Fruit fly (Drosophila melanogaster) whole organism, embryonic: ENCODE measurements around the gene CG43085.
A peak's percentile ranks its signal among the peaks of the same experiment; 100 is the strongest.

Source experiments
- Abd-B ChIP-seq: fragments of 200-800 bp; sonication (Bioruptor generic); optimal IDR thresholded peaks from 2 replicates; lab custom pipeline; 2018; ENCODE audit warnings: missing biosample characterization, mild to moderate bottlenecking, missing genetic modification characterization, moderate library complexity
- CG10565 ChIP-seq: fragments of 200-800 bp; sonication (Bioruptor generic); optimal IDR thresholded peaks from 3 replicates; lab custom pipeline; 2016; ENCODE audit warnings: missing biosample characterization, mild to moderate bottlenecking, missing genetic modification characterization
- CG11695 ChIP-seq: fragments of 200-800 bp; sonication (Bioruptor generic); IDR thresholded peaks from 3 replicates; pipeline ENCODE4 v1.3.6; 2022; ENCODE audit warnings: missing biosample characterization, missing genetic modification characterization
- CG13287 ChIP-seq: fragments of 200-800 bp; sonication (Bioruptor generic); IDR thresholded peaks from 2 replicates; pipeline ENCODE4 v1.3.6; 2022; ENCODE audit warnings: missing biosample characterization, missing genetic modification characterization; ENCODE audit not compliant: partially characterized antibody
- CG13296 ChIP-seq: fragments of 200-800 bp; sonication (Bioruptor generic); optimal IDR thresholded peaks from 3 replicates; lab custom pipeline; 2018; ENCODE audit warnings: missing biosample characterization, mild to moderate bottlenecking, missing genetic modification characterization
- CG13424 ChIP-seq: fragments of 200-800 bp; sonication (Bioruptor generic); optimal IDR thresholded peaks from 2 replicates; lab custom pipeline; 2019; ENCODE audit warnings: missing biosample characterization, mild to moderate bottlenecking, missing genetic modification characterization, moderate library complexity
- CG13624 ChIP-seq: fragments of 200-800 bp; sonication (Bioruptor generic); optimal IDR thresholded peaks from 2 replicates; lab custom pipeline; 2016; ENCODE audit warnings: missing biosample characterization, missing genetic modification characterization
- CG14050 ChIP-seq: fragments of 200-800 bp; sonication (Bioruptor generic); IDR thresholded peaks from 3 replicates; pipeline ENCODE4 v1.3.6; 2022; ENCODE audit warnings: missing biosample characterization, missing genetic modification characterization
- CG31224 ChIP-seq: fragments of 200-800 bp; sonication (Bioruptor generic); IDR thresholded peaks from 2 replicates; pipeline ENCODE4 v1.3.6; 2022; ENCODE audit warnings: missing biosample characterization, missing genetic modification characterization
- CG4328 ChIP-seq: fragments of 200-800 bp; sonication (Bioruptor generic); optimal IDR thresholded peaks from 3 replicates; lab custom pipeline; 2017; ENCODE audit warnings: missing biosample characterization, missing genetic modification reagents, missing genetic modification characterization
- CG43689 ChIP-seq: fragments of 200-800 bp; sonication (Bioruptor generic); IDR thresholded peaks from 2 replicates; pipeline ENCODE4 v1.3.6; 2022; ENCODE audit warnings: missing biosample characterization, missing genetic modification characterization
- CG4617 ChIP-seq: fragments of 200-800 bp; sonication (Bioruptor generic); optimal IDR thresholded peaks from 3 replicates; lab custom pipeline; 2016; ENCODE audit warnings: missing biosample characterization, missing genetic modification characterization, borderline replicate concordance
- CG4820 ChIP-seq: fragments of 200-800 bp; sonication (Bioruptor generic); optimal IDR thresholded peaks from 3 replicates; lab custom pipeline; 2016; ENCODE audit warnings: missing biosample characterization, missing genetic modification characterization
- CG6254 ChIP-seq: fragments of 200-800 bp; sonication (Bioruptor generic); optimal IDR thresholded peaks from 3 replicates; lab custom pipeline; 2017; ENCODE audit warnings: mild to moderate bottlenecking, missing biosample characterization, missing genetic modification reagents, missing genetic modification characterization
- CG6765 ChIP-seq: fragments of 200-800 bp; sonication (Bioruptor generic); optimal IDR thresholded peaks from 3 replicates; lab custom pipeline; 2017; ENCODE audit warnings: missing biosample characterization, mild to moderate bottlenecking, missing genetic modification characterization
- CG6813 ChIP-seq: fragments of 200-800 bp; sonication (Bioruptor generic); optimal IDR thresholded peaks from 2 replicates; lab custom pipeline; 2017; ENCODE audit warnings: missing biosample characterization, missing genetic modification characterization, mild to moderate bottlenecking, moderate library complexity, missing genetic modification reagents
- CG6854 ChIP-seq: fragments of 200-800 bp; sonication (Bioruptor generic); optimal IDR thresholded peaks from 3 replicates; lab custom pipeline; 2017; ENCODE audit warnings: missing biosample characterization, mild to moderate bottlenecking, missing genetic modification characterization
- CG7963 ChIP-seq: fragments of 200-800 bp; sonication (Bioruptor generic); IDR thresholded peaks from 3 replicates; pipeline ENCODE4 v1.3.6; 2022; ENCODE audit warnings: missing biosample characterization, missing genetic modification characterization; ENCODE audit not compliant: partially characterized antibody
- CG8478 ChIP-seq: fragments of >200 bp; optimal IDR thresholded peaks from 2 replicates; lab custom pipeline; 2018
- CG9437 ChIP-seq: fragments of 200-800 bp; sonication (Bioruptor generic); optimal IDR thresholded peaks from 2 replicates; lab custom pipeline; 2018; ENCODE audit warnings: missing biosample characterization, mild to moderate bottlenecking, missing genetic modification characterization
- CkIIα-i1 ChIP-seq: fragments of 200-800 bp; sonication (Bioruptor generic); IDR thresholded peaks from 2 replicates; pipeline ENCODE4 v1.3.6; 2022; ENCODE audit warnings: missing biosample characterization, missing genetic modification characterization
- Deaf1 ChIP-seq: fragments of 200-800 bp; optimal IDR thresholded peaks from 3 replicates; lab custom pipeline; 2019; ENCODE audit warnings: missing biosample characterization, mild to moderate bottlenecking, missing genetic modification characterization, moderate library complexity
- Dfd ChIP-seq, 2 experiments: fragments of >200 bp; optimal IDR thresholded peaks; 2 replicates each; lab custom pipeline; 2017; ENCODE audit warnings: missing biosample characterization in 2 of 2, missing genetic modification characterization in 2 of 2
- Drgx ChIP-seq: fragments of 200-800 bp; sonication (Bioruptor generic); IDR thresholded peaks from 2 replicates; pipeline ENCODE4 v1.3.6; 2022; ENCODE audit warnings: missing biosample characterization, missing genetic modification characterization
- HLH54F ChIP-seq: fragments of 200-800 bp; sonication (Bioruptor generic); optimal IDR thresholded peaks from 3 replicates; lab custom pipeline; 2016; ENCODE audit warnings: missing biosample characterization, missing genetic modification characterization
- MBD-R2 ChIP-seq: fragments of 200-800 bp; sonication (Bioruptor generic); IDR thresholded peaks from 2 replicates; pipeline ENCODE4 v1.3.6; 2022; ENCODE audit warnings: missing biosample characterization, missing genetic modification characterization
- Meics ChIP-seq: fragments of 200-800 bp; sonication (Bioruptor generic); optimal IDR thresholded peaks from 2 replicates; lab custom pipeline; 2017; ENCODE audit warnings: missing biosample characterization, mild to moderate bottlenecking, missing genetic modification characterization
- Neu2 ChIP-seq: fragments of 200-800 bp; sonication (Bioruptor generic); optimal IDR thresholded peaks from 3 replicates; lab custom pipeline; 2016; ENCODE audit warnings: missing biosample characterization, missing genetic modification characterization, borderline replicate concordance
- NfI ChIP-seq: fragments of 200-800 bp; sonication (Bioruptor generic); optimal IDR thresholded peaks from 3 replicates; lab custom pipeline; 2018; ENCODE audit warnings: missing biosample characterization, mild to moderate bottlenecking, missing genetic modification characterization, moderate library complexity
- Optix ChIP-seq: fragments of 200-800 bp; sonication (Bioruptor generic); IDR thresholded peaks from 3 replicates; pipeline ENCODE4 v1.3.6; 2022; ENCODE audit warnings: missing biosample characterization, missing genetic modification characterization
- Rfx ChIP-seq: fragments of 200-800 bp; sonication (Bioruptor generic); IDR thresholded peaks from 2 replicates; pipeline ENCODE4 v1.3.6; 2022; ENCODE audit warnings: missing biosample characterization, missing genetic modification characterization
- bowl ChIP-seq: fragments of 200-800 bp; sonication (Bioruptor generic); IDR thresholded peaks from 2 replicates; pipeline ENCODE4 v1.3.6; 2022; ENCODE audit warnings: missing biosample characterization, missing genetic modification characterization
- dimm ChIP-seq: fragments of 200-800 bp; sonication (Bioruptor generic); IDR thresholded peaks from 2 replicates; pipeline ENCODE4 v1.3.6; 2022; ENCODE audit warnings: missing biosample characterization, missing genetic modification characterization
- dysf ChIP-seq: fragments of 200-800 bp; sonication (Bioruptor generic); IDR thresholded peaks from 3 replicates; pipeline ENCODE4 v1.3.6; 2022; ENCODE audit warnings: missing biosample characterization, missing genetic modification characterization
- grn ChIP-seq: fragments of 200-800 bp; sonication (Bioruptor generic); optimal IDR thresholded peaks from 3 replicates; lab custom pipeline; 2017; ENCODE audit warnings: missing biosample characterization, missing genetic modification characterization
- ind ChIP-seq: fragments of 200-800 bp; sonication (Bioruptor generic); optimal IDR thresholded peaks from 3 replicates; lab custom pipeline; 2016; ENCODE audit warnings: missing biosample characterization, missing genetic modification characterization
- ken ChIP-seq: fragments of 200-800 bp; sonication (Bioruptor generic); IDR thresholded peaks from 3 replicates; pipeline ENCODE4 v1.3.6; 2022; ENCODE audit warnings: missing biosample characterization, missing genetic modification characterization
- lab ChIP-seq: fragments of 200-800 bp; sonication (Bioruptor generic); optimal IDR thresholded peaks from 3 replicates; lab custom pipeline; 2017; ENCODE audit warnings: missing biosample characterization, missing genetic modification characterization, mild to moderate bottlenecking, moderate library complexity, missing genetic modification reagents
- mirr ChIP-seq: fragments of 200-800 bp; sonication (Bioruptor generic); optimal IDR thresholded peaks from 3 replicates; lab custom pipeline; 2018; ENCODE audit warnings: missing biosample characterization, mild to moderate bottlenecking, missing genetic modification characterization
- pb ChIP-seq: fragments of 200-800 bp; sonication (Bioruptor generic); optimal IDR thresholded peaks from 3 replicates; lab custom pipeline; 2016; ENCODE audit warnings: missing biosample characterization, missing genetic modification characterization
- pho ChIP-seq: fragments of 200-800 bp; sonication (Bioruptor generic); optimal IDR thresholded peaks from 2 replicates; lab custom pipeline; 2016; ENCODE audit warnings: missing biosample characterization, missing genetic modification characterization
- pum ChIP-seq: fragments of 200-800 bp; sonication (Bioruptor generic); optimal IDR thresholded peaks from 2 replicates; lab custom pipeline; 2016; ENCODE audit warnings: missing biosample characterization, missing genetic modification characterization
- ro ChIP-seq: fragments of 200-800 bp; sonication (Bioruptor generic); IDR thresholded peaks from 2 replicates; pipeline ENCODE4 v1.3.6; 2022; ENCODE audit warnings: missing biosample characterization, missing genetic modification characterization
- row ChIP-seq: fragments of 200-800 bp; sonication (Bioruptor generic); IDR thresholded peaks from 3 replicates; pipeline ENCODE4 v1.3.6; 2022; ENCODE audit warnings: missing biosample characterization, missing genetic modification characterization
- shn ChIP-seq: fragments of 200-800 bp; sonication (Bioruptor generic); optimal IDR thresholded peaks from 3 replicates; lab custom pipeline; 2016; ENCODE audit warnings: missing biosample characterization, missing genetic modification characterization
- slbo ChIP-seq: fragments of 200-800 bp; sonication (Bioruptor generic); IDR thresholded peaks from 2 replicates; pipeline ENCODE4 v1.3.6; 2022; ENCODE audit warnings: missing biosample characterization, missing genetic modification characterization
- stc ChIP-seq: fragments of 200-800 bp; sonication (Bioruptor generic); IDR thresholded peaks from 2 replicates; pipeline ENCODE4 v1.3.6; 2022; ENCODE audit warnings: missing biosample characterization, missing genetic modification characterization
- sug ChIP-seq: fragments of 200-800 bp; optimal IDR thresholded peaks from 2 replicates; lab custom pipeline; 2019; ENCODE audit warnings: missing biosample characterization, mild to moderate bottlenecking, missing genetic modification characterization, moderate library complexity
- tin ChIP-seq: fragments of 200-800 bp; sonication (Bioruptor generic); optimal IDR thresholded peaks from 3 replicates; lab custom pipeline; 2016; ENCODE audit warnings: missing biosample characterization, missing genetic modification characterization
- unpg ChIP-seq: fragments of 200-800 bp; sonication (Bioruptor generic); optimal IDR thresholded peaks from 3 replicates; lab custom pipeline; 2018; ENCODE audit warnings: missing biosample characterization, mild to moderate bottlenecking, missing genetic modification characterization, moderate library complexity

Gene CG43085

dm6 chr3L:17610896-17611711 is 35.4 kb downstream of the CG43085 start (continued):
- no peak for TF ChIP-seq Dfd (GFP tag; optimal IDR thresholded peaks at IDR 0.05; lab: Kevin White, UChicago)
- TF ChIP-seq Drgx = peak; percentile 82
- TF ChIP-seq CG10565 (GFP tag; lab: Kevin White, UChicago) = no peak
- TF ChIP-seq tin (GFP tag; lab: Kevin White, UChicago) = peak; percentile 58
- no peak for TF ChIP-seq CG6765 (GFP tag; lab: Kevin White, UChicago)
- TF ChIP-seq CG4617 (GFP tag; lab: Kevin White, UChicago) = no peak
- no peak for TF ChIP-seq CG43689 (GFP tag; lab: Robert Waterston, UW)
- TF ChIP-seq pho = no peak
- peak; percentile 30; the same call in 1 of the 3 replicates for TF ChIP-seq dysf (GFP tag; lab: Robert Waterston, UW)
- TF ChIP-seq row (GFP tag; lab: Robert Waterston, UW) = peak; percentile 60
- TF ChIP-seq CG13424 (tag; lab: Kevin White, UChicago) = peak; percentile 78
- peak; percentile 75 for TF ChIP-seq CG6254 (GFP tag; lab: Kevin White, UChicago)
- TF ChIP-seq CG6813 = peak; percentile 47
- TF ChIP-seq HLH54F (GFP tag; lab: Kevin White, UChicago) = no peak
- no peak for TF ChIP-seq CG8478
- TF ChIP-seq sug (tag; lab: Kevin White, UChicago) = no peak
- no peak for TF ChIP-seq Deaf1
- no peak for TF ChIP-seq MBD-R2 (GFP tag; lab: Robert Waterston, UW)
- TF ChIP-seq bowl (GFP tag; lab: Robert Waterston, UW) = no peak
- TF ChIP-seq NfI (GFP tag; lab: Kevin White, UChicago) = peak; percentile 3
- no peak for TF ChIP-seq ken (GFP tag; lab: Robert Waterston, UW)
- no peak for TF ChIP-seq CkIIα-i1
- TF ChIP-seq shn (GFP tag; lab: Kevin White, UChicago) = no peak
- peak; percentile 12 for TF ChIP-seq CG4328 (GFP tag; lab: Kevin White, UChicago)
- TF ChIP-seq ro (GFP tag; lab: Robert Waterston, UW) = no peak
- no peak for TF ChIP-seq CG7963
- TF ChIP-seq Neu2 (GFP tag; lab: Kevin White, UChicago) = no peak
- TF ChIP-seq CG13287 (GFP tag; lab: Robert Waterston, UW) = no peak
- TF ChIP-seq Abd-B = peak; percentile 61
- TF ChIP-seq CG11695 (GFP tag; lab: Robert Waterston, UW) = 0 out of 3 replicates have a peak, but pooled peaks have one; percentile 25
- no peak for TF ChIP-seq CG13624 (GFP tag; lab: Kevin White, UChicago)
- peak; percentile 41 for TF ChIP-seq ind (GFP tag; lab: Kevin White, UChicago)
- peak; percentile 33 for TF ChIP-seq lab (GFP tag; lab: Kevin White, UChicago)
- TF ChIP-seq pum (GFP tag; lab: Kevin White, UChicago) = no peak
- TF ChIP-seq CG6854 = no peak
- no peak for TF ChIP-seq Rfx (GFP tag; lab: Robert Waterston, UW)
- no peak for TF ChIP-seq CG14050 (GFP tag; lab: Robert Waterston, UW)
- TF ChIP-seq CG4820 (GFP tag; lab: Kevin White, UChicago) = peak; percentile 66
- TF ChIP-seq dimm (GFP tag; lab: Robert Waterston, UW) = peak; percentile 8; the same call in 1 of the 2 replicates
- TF ChIP-seq CG31224 (GFP tag; lab: Robert Waterston, UW) = no peak
- no peak for TF ChIP-seq mirr (GFP tag; lab: Kevin White, UChicago)
- peak; percentile 83 for TF ChIP-seq CG9437 (GFP tag; lab: Kevin White, UChicago)
- TF ChIP-seq Optix (GFP tag; lab: Robert Waterston, UW) = no peak
- no peak for TF ChIP-seq grn (GFP tag; lab: Kevin White, UChicago)
- TF ChIP-seq CG13296 = peak; percentile 19
- 0 out of 2 replicates have a peak, but pooled peaks have one; percentile 11 for TF ChIP-seq slbo (GFP tag; lab: Robert Waterston, UW)
- no peak for TF ChIP-seq pb
- TF ChIP-seq Meics (GFP tag; lab: Kevin White, UChicago) = peak; percentile 27
- TF ChIP-seq unpg (GFP tag; lab: Kevin White, UChicago) = peak; percentile 58
- TF ChIP-seq stc (GFP tag; lab: Robert Waterston, UW) = no peak
